Worm (Caenorhabditis elegans): Measurements from ENCODE around the gene T10C6.10.

Gene T10C6.10

ce11 chrV:16055031-16055430, 18.8 kb downstream of the T10C6.10 start, which contains the start of gene F14H3.4:
Gene F14H3.4, minus strand, starts transcription at chrV:16055072.
- no peak for TF ChIP-seq C04F5.9 (tag; optimal IDR thresholded peaks at IDR 0.05)
- no peak for TF ChIP-seq lin-14 (GFP tag; optimal IDR thresholded peaks at IDR 0.05)
- no peak for TF ChIP-seq unc-98 (GFP tag; IDR thresholded peaks at IDR 0.05)

DNA sequence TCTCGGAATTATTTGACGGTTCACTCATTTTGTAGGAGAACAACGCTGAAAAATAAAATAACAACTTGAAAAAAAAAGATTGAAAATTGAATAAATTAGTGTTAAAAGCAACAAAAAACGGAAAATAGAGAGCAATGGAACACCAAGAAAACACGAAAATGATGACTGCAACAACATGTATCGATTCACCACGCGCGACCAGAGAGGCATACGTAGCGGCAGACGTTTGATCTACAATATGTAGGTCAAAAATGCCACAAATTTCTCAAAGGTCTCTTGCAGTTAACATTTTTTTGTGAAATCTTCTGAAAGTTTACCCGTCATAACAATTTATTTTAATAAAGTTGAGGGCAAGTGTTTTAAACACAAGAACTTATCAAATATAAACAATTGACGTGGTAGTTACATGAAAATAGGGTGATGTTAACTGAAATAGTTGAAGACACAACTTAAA, 20.8 kb downstream of the T10C6.10 start, which contains the start of gene F14H3.5:
Gene F14H3.5, minus strand, starts transcription at position 51 of the 454 bp plus-strand sequence.
- TF ChIP-seq ceh-63 (GFP tag; optimal IDR thresholded peaks at IDR 0.05) (no peak), efl-1 (optimal IDR thresholded peaks at IDR 0.05) (no peak), efl-1 (GFP tag; optimal IDR thresholded peaks at IDR 0.05 in 1 of 2) (peak in 1 of 2 experiments; percentile 12), lin-39 (tag; optimal IDR thresholded peaks at IDR 0.05) (no peak)

ce11 chrV:16058872-16059271, 22.7 kb downstream of the T10C6.10 start, which contains the start of gene F14H3.6:
Gene F14H3.6, minus strand, starts transcription at chrV:16058893.
- TF ChIP-seq rnt-1 (tag; optimal IDR thresholded peaks at IDR 0.05) (no peak), nhr-84 (tag; optimal IDR thresholded peaks at IDR 0.05) (no peak), fos-1 (tag; optimal IDR thresholded peaks at IDR 0.05) (no peak)

- TF ChIP-seq ceh-63 (GFP tag; optimal IDR thresholded peaks at IDR 0.05), result no peak
- TF ChIP-seq skn-1 (tag; optimal IDR thresholded peaks at IDR 0.05), result no peak
- no peak for TF ChIP-seq ceh-88 (GFP tag; IDR thresholded peaks at IDR 0.05)
- no peak for TF ChIP-seq pag-3 (tag; optimal IDR thresholded peaks at IDR 0.05; ENCODE audit: borderline replicate concordance, insufficient read depth)
- TF ChIP-seq swsn-7 (tag; optimal IDR thresholded peaks at IDR 0.05), result no peak
- TF ChIP-seq ztf-11 (tag; optimal IDR thresholded peaks at IDR 0.05), result no peak
- TF ChIP-seq pax-3 (tag; optimal IDR thresholded peaks at IDR 0.05), result no peak
- no peak for TF ChIP-seq mdl-1 (tag; optimal IDR thresholded peaks at IDR 0.05)
- no peak for TF ChIP-seq grh-1 (GFP tag; IDR thresholded peaks at IDR 0.05)
- TF ChIP-seq nhr-77 (tag; optimal IDR thresholded peaks at IDR 0.05), result no peak
- no peak for TF ChIP-seq mef-2 (tag; optimal IDR thresholded peaks at IDR 0.05)
- TF ChIP-seq nhr-47 (tag; optimal IDR thresholded peaks at IDR 0.05), result no peak
- TF ChIP-seq ces-1 (GFP tag; optimal IDR thresholded peaks at IDR 0.05), result no peak
- TF ChIP-seq tbx-2 (tag; optimal IDR thresholded peaks at IDR 0.05), result no peak
Observed at ce11 chrV:16060135-16060534, 23.9 kb downstream of the T10C6.10 start, which contains the start of gene F14H3.15. Gene F14H3.15, minus strand, starts transcription at chrV:16060235.

DNA sequence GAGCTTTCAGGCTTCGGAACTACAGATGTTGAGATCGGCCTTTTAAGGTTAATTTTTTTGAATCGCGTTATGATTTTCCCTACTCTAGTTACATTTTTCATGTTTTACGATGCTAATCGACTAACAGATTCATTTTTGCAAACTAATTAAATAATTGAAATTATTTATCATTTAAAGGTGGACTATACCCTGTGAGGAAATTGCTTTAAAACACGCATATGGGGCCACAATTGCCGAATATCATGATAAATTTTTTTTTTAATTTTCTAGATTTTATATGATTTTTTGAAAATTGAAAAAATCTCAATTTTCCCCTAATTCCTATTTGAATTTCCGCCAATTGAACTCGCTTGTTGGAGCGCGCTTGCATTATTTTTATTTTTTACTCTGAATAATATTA, 25.8 kb downstream of the T10C6.10 start, which contains the start of gene fbxa-100:
Gene fbxa-100, minus strand, starts transcription at position 101 of the 400 bp plus-strand sequence.
- no peak for TF ChIP-seq mab-9 (GFP tag; IDR thresholded peaks at IDR 0.05)
- TF ChIP-seq elt-2 (tag; optimal IDR thresholded peaks at IDR 0.05), result no peak
- TF ChIP-seq lin-35 (GFP tag; optimal IDR thresholded peaks at IDR 0.05), result no peak
- TF ChIP-seq pax-3 (tag; optimal IDR thresholded peaks at IDR 0.05), result no peak
- no peak for TF ChIP-seq vab-15 (tag; optimal IDR thresholded peaks at IDR 0.05)
- TF ChIP-seq ceh-63 (GFP tag; optimal IDR thresholded peaks at IDR 0.05), result no peak
- TF ChIP-seq nhr-84 (tag; optimal IDR thresholded peaks at IDR 0.05), result no peak
- TF ChIP-seq mep-1 (tag; optimal IDR thresholded peaks at IDR 0.05), result no peak
- TF ChIP-seq ceh-88 (GFP tag; IDR thresholded peaks at IDR 0.05), result no peak
- no peak for TF ChIP-seq swsn-7 (tag; optimal IDR thresholded peaks at IDR 0.05)
- no peak for TF ChIP-seq efl-3 (GFP tag; optimal IDR thresholded peaks at IDR 0.05)
- no peak for TF ChIP-seq nhr-28 (tag; optimal IDR thresholded peaks at IDR 0.05)
- no peak for TF ChIP-seq ces-1 (GFP tag; optimal IDR thresholded peaks at IDR 0.05)
- no peak for TF ChIP-seq tlp-1 (tag; optimal IDR thresholded peaks at IDR 0.05)
- TF ChIP-seq lin-39 (tag; optimal IDR thresholded peaks at IDR 0.05), result no peak
- TF ChIP-seq nhr-77 (tag; optimal IDR thresholded peaks at IDR 0.05), result no peak
- no peak for TF ChIP-seq ztf-4 (tag; optimal IDR thresholded peaks at IDR 0.05)
- no peak for TF ChIP-seq C16A3.4 (tag; optimal IDR thresholded peaks at IDR 0.05)

Data from whole organism, L1 larva.